Worm (Caenorhabditis elegans) whole organism, L2 larva: ENCODE results near the gene R11E3.1.

ENCODE experiments used
- C34F6.9 ChIP-seq: fragments of 150-350 bp; optimal IDR thresholded peaks from 2 replicates; lab custom pipeline; 2014; ENCODE audit warnings: missing biosample characterization, missing genetic modification characterization
- F13H6.1 ChIP-seq: sonication (generic microtip); optimal IDR thresholded peaks from 2 replicates; lab custom pipeline; 2016; ENCODE audit warnings: missing genetic modification characterization, missing compliant biosample characterization
- R02D3.7 ChIP-seq: fragments of 150-350 bp; optimal IDR thresholded peaks from 2 replicates; lab custom pipeline; 2014; ENCODE audit warnings: missing biosample characterization, missing genetic modification characterization
- alr-1 ChIP-seq: fragments of 150-350 bp; optimal IDR thresholded peaks from 2 replicates; lab custom pipeline; 2014; ENCODE audit warnings: missing biosample characterization, missing genetic modification characterization
- blmp-1 ChIP-seq: sonication (generic microtip); optimal IDR thresholded peaks from 2 replicates; lab custom pipeline; 2017; ENCODE audit warnings: missing genetic modification characterization, mild to moderate bottlenecking, missing compliant biosample characterization, antibody characterized with exemption, moderate library complexity; ENCODE audit not compliant: insufficient read depth
- ceh-82 ChIP-seq: fragments of 150-350 bp; optimal IDR thresholded peaks from 2 replicates; lab custom pipeline; 2014; ENCODE audit warnings: missing biosample characterization, missing genetic modification characterization
- crh-2 ChIP-seq: sonication (generic microtip); optimal IDR thresholded peaks from 2 replicates; lab custom pipeline; 2017; ENCODE audit warnings: missing biosample characterization, missing genetic modification characterization
- dmd-4 ChIP-seq: sonication (generic microtip); optimal IDR thresholded peaks from 2 replicates; lab custom pipeline; 2017; ENCODE audit warnings: missing biosample characterization, missing genetic modification characterization
- egl-27 ChIP-seq: sonication (generic microtip); optimal IDR thresholded peaks from 3 replicates; lab custom pipeline; 2017; ENCODE audit warnings: missing biosample characterization, missing genetic modification reagents, missing genetic modification characterization
- elt-1 ChIP-seq: fragments of 150-350 bp; optimal IDR thresholded peaks from 2 replicates; lab custom pipeline; 2014; ENCODE audit warnings: missing biosample characterization, missing genetic modification characterization
- fos-1 ChIP-seq: fragments of 150-350 bp; optimal IDR thresholded peaks from 2 replicates; lab custom pipeline; 2014; ENCODE audit warnings: missing biosample characterization, missing genetic modification characterization
- gmeb-1 ChIP-seq: fragments of 150-350 bp; optimal IDR thresholded peaks from 2 replicates; lab custom pipeline; 2014; ENCODE audit warnings: missing biosample characterization, missing genetic modification characterization
- lin-11 ChIP-seq: fragments of 150-350 bp; sonication (generic microtip); optimal IDR thresholded peaks from 2 replicates; lab custom pipeline; 2014; ENCODE audit warnings: missing biosample characterization, missing genetic modification characterization, inconsistent platforms, mixed read lengths
- lin-13 ChIP-seq: fragments of 150-350 bp; optimal IDR thresholded peaks from 2 replicates; lab custom pipeline; 2014; ENCODE audit warnings: missing biosample characterization, missing genetic modification reagents, missing genetic modification characterization
- lin-39 ChIP-seq: fragments of 150-350 bp; optimal IDR thresholded peaks from 2 replicates; lab custom pipeline; 2014; ENCODE audit warnings: missing biosample characterization, missing genetic modification reagents, missing genetic modification characterization
- mbf-1 ChIP-seq: sonication (generic microtip); optimal IDR thresholded peaks from 2 replicates; lab custom pipeline; 2017; ENCODE audit warnings: missing biosample characterization, missing genetic modification characterization
- nhr-11 ChIP-seq: fragments of 150-350 bp; optimal IDR thresholded peaks from 2 replicates; lab custom pipeline; 2014; ENCODE audit warnings: missing biosample characterization, missing genetic modification characterization
- nhr-12 ChIP-seq: fragments of 150-350 bp; optimal IDR thresholded peaks from 2 replicates; lab custom pipeline; 2014; ENCODE audit warnings: missing biosample characterization, missing genetic modification characterization
- nhr-21 ChIP-seq: fragments of 150-350 bp; optimal IDR thresholded peaks from 2 replicates; lab custom pipeline; 2014; ENCODE audit warnings: missing biosample characterization, missing genetic modification characterization
- nhr-23 ChIP-seq: fragments of 150-350 bp; optimal IDR thresholded peaks from 2 replicates; lab custom pipeline; 2014; ENCODE audit warnings: missing biosample characterization, missing genetic modification reagents, missing genetic modification characterization
- nhr-237 ChIP-seq: fragments of 150-350 bp; optimal IDR thresholded peaks from 2 replicates; lab custom pipeline; 2014; ENCODE audit warnings: missing biosample characterization, missing genetic modification characterization
- nhr-6 ChIP-seq: fragments of 150-350 bp; optimal IDR thresholded peaks from 2 replicates; lab custom pipeline; 2014; ENCODE audit warnings: missing biosample characterization, missing genetic modification characterization
- peb-1 ChIP-seq: fragments of 150-350 bp; optimal IDR thresholded peaks from 2 replicates; lab custom pipeline; 2014; ENCODE audit warnings: missing biosample characterization, missing genetic modification characterization
- sem-4 ChIP-seq: fragments of 150-350 bp; optimal IDR thresholded peaks from 2 replicates; lab custom pipeline; 2014; ENCODE audit warnings: missing biosample characterization, missing genetic modification reagents, missing genetic modification characterization
- sma-9 ChIP-seq, 2 experiments: fragments of 150-350 bp in 1 of 2; sonication (generic microtip) in 1 of 2; optimal IDR thresholded peaks; 2 replicates each; lab custom pipeline; 2014 to 2016; ENCODE audit warnings: missing genetic modification characterization in 2 of 2, mild to moderate bottlenecking in 1 of 2, missing biosample characterization in 1 of 2, missing compliant biosample characterization in 1 of 2, missing genetic modification reagents in 1 of 2, moderate library complexity in 1 of 2
- snpc-4 ChIP-seq: fragments of 150-350 bp; optimal IDR thresholded peaks from 2 replicates; lab custom pipeline; 2014; ENCODE audit warnings: missing biosample characterization, missing genetic modification characterization
- unc-55 ChIP-seq: fragments of 150-350 bp; sonication (generic microtip); optimal IDR thresholded peaks from 3 replicates; lab custom pipeline; 2014; ENCODE audit warnings: missing biosample characterization, missing genetic modification reagents, missing genetic modification characterization
- unc-62 ChIP-seq: fragments of 150-350 bp; optimal IDR thresholded peaks from 2 replicates; lab custom pipeline; 2014; ENCODE audit warnings: missing biosample characterization, missing genetic modification reagents, missing genetic modification characterization
- zag-1 ChIP-seq: fragments of 150-350 bp; optimal IDR thresholded peaks from 2 replicates; lab custom pipeline; 2014; ENCODE audit warnings: missing biosample characterization, missing genetic modification characterization
- ztf-1 ChIP-seq: fragments of 200-800 bp; sonication (Bioruptor generic); conservative IDR thresholded peaks from 2 replicates; pipeline ENCODE4 v1.3.6; 2022; ENCODE audit warnings: missing genetic modification characterization, missing compliant biosample characterization

The R11E3.1 gene

ce11 chrIV:4821054-4821453, 31.5 kb downstream of the R11E3.1 start, which contains the start of gene H06H21.8:
H06H21.8 (minus strand) TSS chrIV:4821131.
- TF ChIP-seq zag-1 (no peak), C34F6.9 (tag; lab: Kevin White, UChicago) (no peak), fos-1 (tag; lab: Kevin White, UChicago) (peak; percentile 31), crh-2 (tag; lab: Kevin White, UChicago) (peak; percentile 42), gmeb-1 (tag; lab: Kevin White, UChicago) (peak; percentile 30)
- TF ChIP-seq, all 48 proteins: peak for 3

ce11 chrIV:4821843-4822242, 32.3 kb downstream of the R11E3.1 start:
- TF ChIP-seq nhr-12 (no peak), C34F6.9 (tag; lab: Kevin White, UChicago) (no peak), lin-11 (tag; lab: Kevin White, UChicago) (no peak), snpc-4 (no peak), zag-1 (no peak), elt-1 (tag; lab: Kevin White, UChicago) (no peak), unc-55 (GFP tag; lab: Kevin White, UChicago) (no peak), alr-1 (tag; lab: Kevin White, UChicago) (no peak), nhr-6 (tag; lab: Kevin White, UChicago) (no peak), unc-62 (no peak), F13H6.1 (tag; lab: Kevin White, UChicago) (no peak), R02D3.7 (tag; lab: Kevin White, UChicago) (no peak), nhr-11 (tag; lab: Kevin White, UChicago) (no peak), fos-1 (tag; lab: Kevin White, UChicago) (no peak), ceh-82 (no peak), peb-1 (tag; lab: Kevin White, UChicago) (no peak), gmeb-1 (tag; lab: Kevin White, UChicago) (no peak), sem-4 (tag; lab: Kevin White, UChicago) (no peak), dmd-4 (tag; lab: Kevin White, UChicago) (no peak)

- TF ChIP-seq dmd-4 (tag; lab: Kevin White, UChicago) (no peak), ztf-1 (GFP tag; lab: Robert Waterston, UW) (no peak), nhr-23 (tag; lab: Kevin White, UChicago) (no peak), gmeb-1 (tag; lab: Kevin White, UChicago) (no peak), sma-9 (GFP tag; optimal IDR thresholded peaks at IDR 0.05; lab: Kevin White, UChicago) (no peak), sma-9 (tag; optimal IDR thresholded peaks at IDR 0.05; lab: Kevin White, UChicago) (no peak), lin-39 (tag; lab: Kevin White, UChicago) (no peak), lin-11 (tag; lab: Kevin White, UChicago) (no peak), egl-27 (tag; lab: Kevin White, UChicago) (no peak), alr-1 (tag; lab: Kevin White, UChicago) (no peak), nhr-237 (tag; lab: Kevin White, UChicago) (no peak), fos-1 (tag; lab: Kevin White, UChicago) (no peak), nhr-6 (tag; lab: Kevin White, UChicago) (no peak), nhr-12 (no peak), ceh-82 (no peak), blmp-1 (tag; lab: Kevin White, UChicago) (no peak), sem-4 (tag; lab: Kevin White, UChicago) (no peak)
These were observed 37.7 kb downstream of the R11E3.1 start, which contains the start of gene mpz-4 for ce11 chrIV:4827219-4827618. mpz-4 (minus strand) TSS chrIV:4827319.

ce11 chrIV:4829641-4830040, 40.1 kb downstream of the R11E3.1 start:
- TF ChIP-seq C34F6.9 (tag; lab: Kevin White, UChicago) (no peak), nhr-21 (tag; lab: Kevin White, UChicago) (no peak), crh-2 (tag; lab: Kevin White, UChicago) (no peak), mbf-1 (tag; lab: Kevin White, UChicago) (no peak), unc-62 (no peak), lin-13 (no peak), nhr-6 (tag; lab: Kevin White, UChicago) (no peak), fos-1 (tag; lab: Kevin White, UChicago) (no peak), unc-55 (GFP tag; lab: Kevin White, UChicago) (no peak), dmd-4 (tag; lab: Kevin White, UChicago) (no peak)
